Fruit fly (Drosophila melanogaster): ENCODE results near the gene IntS12.

The IntS12 gene

dm6 chr3R:26881121-26881895 lies 18.1 kb downstream of the IntS12 start, which contains the start of the genes ro and T48:
Gene ro (minus strand): TSS chr3R:26881171.
Gene T48 (plus strand): TSS chr3R:26881734.
- TF ChIP-seq CG2875 (GFP tag; optimal IDR thresholded peaks at IDR 0.05) (peak; percentile 47), CTCF (GFP tag; optimal IDR thresholded peaks at IDR 0.05) (peak; percentile 78), tna (GFP tag; IDR thresholded peaks at IDR 0.05; ENCODE audit: partially characterized antibody) (0 out of 2 replicates have a peak, but pooled peaks have one; percentile 36), Chrac-16 (GFP tag; optimal IDR thresholded peaks at IDR 0.05) (peak; percentile 8), CG3163 (GFP tag; optimal IDR thresholded peaks at IDR 0.05) (peak; percentile 81), CG14710 (tag; optimal IDR thresholded peaks at IDR 0.05) (peak; percentile 85), H15 (GFP tag; IDR thresholded peaks at IDR 0.05) (peak; percentile 36; the same call in 1 of the 3 replicates), maf-S (GFP tag; optimal IDR thresholded peaks at IDR 0.05) (peak; percentile 50), Doc2 (GFP tag; IDR thresholded peaks at IDR 0.05) (no peak), mam (GFP tag; optimal IDR thresholded peaks at IDR 0.05) (peak; percentile 65), CG3847 (GFP tag; IDR thresholded peaks at IDR 0.05) (peak; percentile 69), CG9215 (GFP tag; IDR thresholded peaks at IDR 0.05) (peak; percentile 44; the same call in 1 of the 2 replicates), CG10959 (GFP tag; IDR thresholded peaks at IDR 0.05) (no peak), ab (GFP tag; optimal IDR thresholded peaks at IDR 0.05) (no peak), pros (GFP tag; optimal IDR thresholded peaks at IDR 0.05) (no peak), CG31441 (GFP tag; IDR thresholded peaks at IDR 0.05) (peak; percentile 46; the same call in 1 of the 2 replicates), bbx (GFP tag; IDR thresholded peaks at IDR 0.05; ENCODE audit: partially characterized antibody) (peak; percentile 78), CG9727 (GFP tag; optimal IDR thresholded peaks at IDR 0.05) (no peak), Adf1 (GFP tag; IDR thresholded peaks at IDR 0.05) (peak; percentile 48; the same call in 1 of the 2 replicates), Dref (GFP tag; IDR thresholded peaks at IDR 0.05) (peak; percentile 56), al (GFP tag; IDR thresholded peaks at IDR 0.05) (no peak), ara (GFP tag; IDR thresholded peaks at IDR 0.05) (no peak), danr (GFP tag; IDR thresholded peaks at IDR 0.05) (no peak), zf30C (GFP tag; optimal IDR thresholded peaks at IDR 0.05) (no peak), HLH4C (GFP tag; IDR thresholded peaks at IDR 0.05; ENCODE audit: partially characterized antibody) (peak; percentile 61; the same call in 1 of the 3 replicates), CG14860 (GFP tag; IDR thresholded peaks at IDR 0.05; ENCODE audit: partially characterized antibody) (0 out of 3 replicates have a peak, but pooled peaks have one; percentile 8), Dek (tag; optimal IDR thresholded peaks at IDR 0.05) (peak; percentile 82), p53 (GFP tag; optimal IDR thresholded peaks at IDR 0.05) (peak; percentile 86), CG6272 (GFP tag; IDR thresholded peaks at IDR 0.05) (peak; percentile 22; the same call in 1 of the 2 replicates), CG12391 (tag; optimal IDR thresholded peaks at IDR 0.05) (peak; percentile 52), CG4424 (GFP tag; optimal IDR thresholded peaks at IDR 0.05) (peak; percentile 59), Myb (GFP tag; optimal IDR thresholded peaks at IDR 0.05) (peak; percentile 74), pnt (GFP tag; optimal IDR thresholded peaks at IDR 0.05) (no peak), Antp (GFP tag; optimal IDR thresholded peaks at IDR 0.05) (peak; percentile 72), vnd (GFP tag; IDR thresholded peaks at IDR 0.05; ENCODE audit: partially characterized antibody) (0 out of 3 replicates have a peak, but pooled peaks have one; percentile 19), pb (GFP tag; optimal IDR thresholded peaks at IDR 0.05) (peak; percentile 38), ase (GFP tag; IDR thresholded peaks at IDR 0.05) (no peak), chm (GFP tag; IDR thresholded peaks at IDR 0.05) (peak; percentile 81), peb (GFP tag; IDR thresholded peaks at IDR 0.05) (no peak), CG7271 (tag; optimal IDR thresholded peaks at IDR 0.05) (no peak), Trl (optimal IDR thresholded peaks at IDR 0.05) (no peak), Trl (GFP tag; optimal IDR thresholded peaks at IDR 0.05) (peak; percentile 67), CG16813 (GFP tag; IDR thresholded peaks at IDR 0.05; ENCODE audit: partially characterized antibody) (peak; percentile 74), HLH54F (GFP tag; optimal IDR thresholded peaks at IDR 0.05) (peak; percentile 68), CG1233 (GFP tag; optimal IDR thresholded peaks at IDR 0.05) (no peak), HLHmδ (GFP tag; optimal IDR thresholded peaks at IDR 0.05) (peak; percentile 5), CG12744 (GFP tag; optimal IDR thresholded peaks at IDR 0.05) (peak; percentile 83), CG4617 (GFP tag; optimal IDR thresholded peaks at IDR 0.05; ENCODE audit: borderline replicate concordance) (peak; percentile 48), phol (tag; optimal IDR thresholded peaks at IDR 0.05) (peak; percentile 71), CG9609 (GFP tag; optimal IDR thresholded peaks at IDR 0.05) (peak; percentile 37)

Data from whole organism, embryonic.